Fruit fly (Drosophila melanogaster): ENCODE results near the gene CG33272.
A peak's percentile ranks its signal among the peaks of the same experiment; 100 is the strongest.

CG33272 gene

dm6 chr3L:11552996-11553671, 42.7 kb upstream of the CG33272 start (continued):
- peak; percentile 29; the same call in 1 of the 3 replicates for TF ChIP-seq otp (GFP tag; IDR thresholded peaks at IDR 0.05)
- 0 out of 2 replicates have a peak, but pooled peaks have one; percentile 11 for TF ChIP-seq CG17328 (GFP tag; IDR thresholded peaks at IDR 0.05)
- no peak for TF ChIP-seq CG10431 (GFP tag; optimal IDR thresholded peaks at IDR 0.05)
- TF ChIP-seq CG18619 (GFP tag; optimal IDR thresholded peaks at IDR 0.05) = no peak
- peak; percentile 4 for TF ChIP-seq CG6813 (GFP tag; optimal IDR thresholded peaks at IDR 0.05)
- no peak for TF ChIP-seq CG7928 (GFP tag; optimal IDR thresholded peaks at IDR 0.05)
- TF ChIP-seq tx (GFP tag; optimal IDR thresholded peaks at IDR 0.05) = no peak
- TF ChIP-seq Jarid2 (GFP tag; optimal IDR thresholded peaks at IDR 0.05) = peak; percentile 96
- no peak for TF ChIP-seq btn (GFP tag; optimal IDR thresholded peaks at IDR 0.05)
- TF ChIP-seq kay (GFP tag; optimal IDR thresholded peaks at IDR 0.05) = no peak
- TF ChIP-seq CG4360 (GFP tag; IDR thresholded peaks at IDR 0.05) = peak; percentile 98
- peak; percentile 4 for TF ChIP-seq CG8089 (GFP tag; optimal IDR thresholded peaks at IDR 0.05)
- TF ChIP-seq fd102C (GFP tag; optimal IDR thresholded peaks at IDR 0.05) = no peak
- TF ChIP-seq sqz (GFP tag; optimal IDR thresholded peaks at IDR 0.05) = peak; percentile 42
- TF ChIP-seq Hey (tag; optimal IDR thresholded peaks at IDR 0.05) = no peak
- peak; percentile 74 for TF ChIP-seq psq (GFP tag; optimal IDR thresholded peaks at IDR 0.05)
- peak; percentile 49 for TF ChIP-seq CG18599 (GFP tag; optimal IDR thresholded peaks at IDR 0.05)
- TF ChIP-seq CG4424 (GFP tag; optimal IDR thresholded peaks at IDR 0.05) = peak; percentile 100
- TF ChIP-seq CG15696 (tag; optimal IDR thresholded peaks at IDR 0.05) = no peak
- no peak for TF ChIP-seq CG11695 (GFP tag; IDR thresholded peaks at IDR 0.05)
- TF ChIP-seq Fer2 (tag; optimal IDR thresholded peaks at IDR 0.05) = no peak
- peak; percentile 43; the same call in 2 of the 3 replicates for TF ChIP-seq gce (GFP tag; IDR thresholded peaks at IDR 0.05)
- no peak for TF ChIP-seq CkIIα-i1 (GFP tag; IDR thresholded peaks at IDR 0.05)
- peak; percentile 32 for TF ChIP-seq Blimp-1 (GFP tag; optimal IDR thresholded peaks at IDR 0.05)
- TF ChIP-seq cato (GFP tag; optimal IDR thresholded peaks at IDR 0.05; ENCODE audit: borderline replicate concordance) = no peak
- no peak for TF ChIP-seq ranshi (GFP tag; IDR thresholded peaks at IDR 0.05)
- TF ChIP-seq Rx (GFP tag; IDR thresholded peaks at IDR 0.05) = no peak
- TF ChIP-seq CG17186 (GFP tag; optimal IDR thresholded peaks at IDR 0.05) = no peak
- TF ChIP-seq CG10274 (GFP tag; optimal IDR thresholded peaks at IDR 0.05) = no peak
- no peak for TF ChIP-seq H15 (GFP tag; IDR thresholded peaks at IDR 0.05)
- no peak for TF ChIP-seq sima (GFP tag; optimal IDR thresholded peaks at IDR 0.05)
- TF ChIP-seq stc (GFP tag; IDR thresholded peaks at IDR 0.05) = no peak
- no peak for TF ChIP-seq CG11085 (GFP tag; IDR thresholded peaks at IDR 0.05)
- TF ChIP-seq cas (GFP tag; IDR thresholded peaks at IDR 0.05) = no peak
- TF ChIP-seq CG7556 (GFP tag; optimal IDR thresholded peaks at IDR 0.05) = no peak
- peak; percentile 52; the same call in 1 of the 2 replicates for TF ChIP-seq bbx (GFP tag; IDR thresholded peaks at IDR 0.05; ENCODE audit: partially characterized antibody)
- no peak for TF ChIP-seq Nf-YA (GFP tag; IDR thresholded peaks at IDR 0.05)
- no peak for TF ChIP-seq ase (GFP tag; IDR thresholded peaks at IDR 0.05)
- no peak for TF ChIP-seq pum (GFP tag; optimal IDR thresholded peaks at IDR 0.05)
- TF ChIP-seq CG8388 (GFP tag; optimal IDR thresholded peaks at IDR 0.05) = no peak
- TF ChIP-seq crp (GFP tag; optimal IDR thresholded peaks at IDR 0.05) = peak; percentile 79 to 97
- no peak for TF ChIP-seq ATbp (GFP tag; optimal IDR thresholded peaks at IDR 0.05)
- no peak for TF ChIP-seq CG12104 (GFP tag; optimal IDR thresholded peaks at IDR 0.05)
- peak; percentile 100 for TF ChIP-seq kah (GFP tag; optimal IDR thresholded peaks at IDR 0.05)
- peak; percentile 5 for TF ChIP-seq run (tag; optimal IDR thresholded peaks at IDR 0.05)
- no peak for TF ChIP-seq CG2120 (GFP tag; optimal IDR thresholded peaks at IDR 0.05)
- TF ChIP-seq CG2202 (tag; optimal IDR thresholded peaks at IDR 0.05) = peak; percentile 19
- TF ChIP-seq CG8944 (GFP tag; optimal IDR thresholded peaks at IDR 0.05) = no peak
- no peak for TF ChIP-seq CG12236 (GFP tag; optimal IDR thresholded peaks at IDR 0.05)
- TF ChIP-seq hth (optimal IDR thresholded peaks at IDR 0.05) = no peak
